Fruit fly (Drosophila melanogaster): ENCODE results near the gene SmE.

dm6 chr2L:7931218-7931617 is 46.0 kb upstream of the SmE start:
- TF ChIP-seq Myc (optimal IDR thresholded peaks at IDR 0.05) (no peak), Sp1 (GFP tag; optimal IDR thresholded peaks at IDR 0.05) (no peak), Abd-B (GFP tag; optimal IDR thresholded peaks at IDR 0.05) (no peak), psq (GFP tag; optimal IDR thresholded peaks at IDR 0.05) (no peak), pan (optimal IDR thresholded peaks at IDR 0.05) (no peak), lola (GFP tag; optimal IDR thresholded peaks at IDR 0.05) (no peak), tai (GFP tag; optimal IDR thresholded peaks at IDR 0.05) (no peak), rgr (GFP tag; optimal IDR thresholded peaks at IDR 0.05) (no peak), brk (GFP tag; optimal IDR thresholded peaks at IDR 0.05) (no peak), br (GFP tag; optimal IDR thresholded peaks at IDR 0.05) (no peak), GATAd (GFP tag; optimal IDR thresholded peaks at IDR 0.05) (no peak), Vsx2 (GFP tag; optimal IDR thresholded peaks at IDR 0.05; ENCODE audit: partially characterized antibody) (no peak), Dfd (GFP tag; optimal IDR thresholded peaks at IDR 0.05) (no peak), Jra (GFP tag; optimal IDR thresholded peaks at IDR 0.05) (no peak)

All from whole organism, wandering third instar larva.